Worm (Caenorhabditis elegans) whole organism, L2 larva: ENCODE results near the gene fbxa-164.
"Not testable (repeated sequence)": the region's sequence is repeated elsewhere in the genome, so short reads cannot be mapped to it uniquely, and the experiment has no call there.

Source experiments
- C34F6.9 ChIP-seq: fragments of 150-350 bp; optimal IDR thresholded peaks from 2 replicates; lab custom pipeline; 2014; ENCODE audit warnings: missing biosample characterization, missing genetic modification characterization
- F13H6.1 ChIP-seq: sonication (generic microtip); optimal IDR thresholded peaks from 2 replicates; lab custom pipeline; 2016; ENCODE audit warnings: missing genetic modification characterization, missing compliant biosample characterization
- R02D3.7 ChIP-seq: fragments of 150-350 bp; optimal IDR thresholded peaks from 2 replicates; lab custom pipeline; 2014; ENCODE audit warnings: missing biosample characterization, missing genetic modification characterization
- ZK546.5 ChIP-seq: sonication (generic microtip); optimal IDR thresholded peaks from 2 replicates; lab custom pipeline; 2017; ENCODE audit warnings: missing biosample characterization, missing genetic modification characterization
- alr-1 ChIP-seq: fragments of 150-350 bp; optimal IDR thresholded peaks from 2 replicates; lab custom pipeline; 2014; ENCODE audit warnings: missing biosample characterization, missing genetic modification characterization
- aly-2 ChIP-seq: fragments of 150-350 bp; optimal IDR thresholded peaks from 2 replicates; lab custom pipeline; 2014; ENCODE audit warnings: missing biosample characterization, missing genetic modification characterization
- ama-1 ChIP-seq: fragments of 150-350 bp; optimal IDR thresholded peaks from 2 replicates; lab custom pipeline; 2018; ENCODE audit warnings: inconsistent platforms
- blmp-1 ChIP-seq: sonication (generic microtip); optimal IDR thresholded peaks from 2 replicates; lab custom pipeline; 2017; ENCODE audit warnings: missing genetic modification characterization, mild to moderate bottlenecking, missing compliant biosample characterization, antibody characterized with exemption, moderate library complexity; ENCODE audit not compliant: insufficient read depth
- ceh-16 ChIP-seq: fragments of 150-350 bp; optimal IDR thresholded peaks from 2 replicates; lab custom pipeline; 2014; ENCODE audit warnings: missing biosample characterization, missing genetic modification characterization
- egl-27 ChIP-seq: sonication (generic microtip); optimal IDR thresholded peaks from 3 replicates; lab custom pipeline; 2017; ENCODE audit warnings: missing biosample characterization, missing genetic modification reagents, missing genetic modification characterization
- elt-1 ChIP-seq: fragments of 150-350 bp; optimal IDR thresholded peaks from 2 replicates; lab custom pipeline; 2014; ENCODE audit warnings: missing biosample characterization, missing genetic modification characterization
- elt-3 ChIP-seq: sonication (generic microtip); optimal IDR thresholded peaks from 2 replicates; lab custom pipeline; 2017; ENCODE audit warnings: missing biosample characterization, missing genetic modification characterization
- fos-1 ChIP-seq: fragments of 150-350 bp; optimal IDR thresholded peaks from 2 replicates; lab custom pipeline; 2014; ENCODE audit warnings: missing biosample characterization, missing genetic modification characterization
- lin-11 ChIP-seq: fragments of 150-350 bp; sonication (generic microtip); optimal IDR thresholded peaks from 2 replicates; lab custom pipeline; 2014; ENCODE audit warnings: missing biosample characterization, missing genetic modification characterization, inconsistent platforms, mixed read lengths
- lin-39 ChIP-seq: fragments of 150-350 bp; optimal IDR thresholded peaks from 2 replicates; lab custom pipeline; 2014; ENCODE audit warnings: missing biosample characterization, missing genetic modification reagents, missing genetic modification characterization
- lsy-2 ChIP-seq, 2 experiments: fragments of 150-350 bp in 1 of 2; sonication (generic microtip) in 1 of 2; optimal IDR thresholded peaks; 2 replicates each; lab custom pipeline; 2014 to 2017; ENCODE audit warnings: missing biosample characterization in 2 of 2, missing genetic modification characterization in 2 of 2
- mbf-1 ChIP-seq: sonication (generic microtip); optimal IDR thresholded peaks from 2 replicates; lab custom pipeline; 2017; ENCODE audit warnings: missing biosample characterization, missing genetic modification characterization
- mdl-1 ChIP-seq, 2 experiments: fragments of 150-350 bp in 1 of 2; sonication (generic microtip) in 1 of 2; optimal IDR thresholded peaks; 2 replicates each; lab custom pipeline; 2017; ENCODE audit warnings: missing biosample characterization in 2 of 2, missing genetic modification characterization in 2 of 2
- nhr-10 ChIP-seq: sonication (generic microtip); optimal IDR thresholded peaks from 2 replicates; lab custom pipeline; 2017; ENCODE audit warnings: missing biosample characterization, missing genetic modification characterization
- nhr-11 ChIP-seq: fragments of 150-350 bp; optimal IDR thresholded peaks from 2 replicates; lab custom pipeline; 2014; ENCODE audit warnings: missing biosample characterization, missing genetic modification characterization
- nhr-129 ChIP-seq: fragments of 150-350 bp; optimal IDR thresholded peaks from 2 replicates; lab custom pipeline; 2014; ENCODE audit warnings: missing biosample characterization, missing genetic modification characterization
- nhr-21 ChIP-seq: fragments of 150-350 bp; optimal IDR thresholded peaks from 2 replicates; lab custom pipeline; 2014; ENCODE audit warnings: missing biosample characterization, missing genetic modification characterization
- nhr-23 ChIP-seq: fragments of 150-350 bp; optimal IDR thresholded peaks from 2 replicates; lab custom pipeline; 2014; ENCODE audit warnings: missing biosample characterization, missing genetic modification reagents, missing genetic modification characterization
- nhr-237 ChIP-seq: fragments of 150-350 bp; optimal IDR thresholded peaks from 2 replicates; lab custom pipeline; 2014; ENCODE audit warnings: missing biosample characterization, missing genetic modification characterization
- nhr-25 ChIP-seq: fragments of 150-350 bp; sonication (generic microtip); optimal IDR thresholded peaks from 3 replicates; lab custom pipeline; 2014; ENCODE audit warnings: missing biosample characterization, missing genetic modification characterization
- nhr-6 ChIP-seq: fragments of 150-350 bp; optimal IDR thresholded peaks from 2 replicates; lab custom pipeline; 2014; ENCODE audit warnings: missing biosample characterization, missing genetic modification characterization
- nhr-77 ChIP-seq: fragments of 150-350 bp; optimal IDR thresholded peaks from 2 replicates; lab custom pipeline; 2014; ENCODE audit warnings: missing biosample characterization, missing genetic modification characterization
- peb-1 ChIP-seq: fragments of 150-350 bp; optimal IDR thresholded peaks from 2 replicates; lab custom pipeline; 2014; ENCODE audit warnings: missing biosample characterization, missing genetic modification characterization
- sem-4 ChIP-seq: fragments of 150-350 bp; optimal IDR thresholded peaks from 2 replicates; lab custom pipeline; 2014; ENCODE audit warnings: missing biosample characterization, missing genetic modification reagents, missing genetic modification characterization
- sma-9 ChIP-seq, 2 experiments: fragments of 150-350 bp in 1 of 2; sonication (generic microtip) in 1 of 2; optimal IDR thresholded peaks; 2 replicates each; lab custom pipeline; 2014 to 2016; ENCODE audit warnings: missing genetic modification characterization in 2 of 2, mild to moderate bottlenecking in 1 of 2, missing biosample characterization in 1 of 2, missing compliant biosample characterization in 1 of 2, missing genetic modification reagents in 1 of 2, moderate library complexity in 1 of 2
- snpc-4 ChIP-seq: fragments of 150-350 bp; optimal IDR thresholded peaks from 2 replicates; lab custom pipeline; 2014; ENCODE audit warnings: missing biosample characterization, missing genetic modification characterization
- unc-55 ChIP-seq: fragments of 150-350 bp; sonication (generic microtip); optimal IDR thresholded peaks from 3 replicates; lab custom pipeline; 2014; ENCODE audit warnings: missing biosample characterization, missing genetic modification reagents, missing genetic modification characterization
- unc-62 ChIP-seq: fragments of 150-350 bp; optimal IDR thresholded peaks from 2 replicates; lab custom pipeline; 2014; ENCODE audit warnings: missing biosample characterization, missing genetic modification reagents, missing genetic modification characterization
- zag-1 ChIP-seq: fragments of 150-350 bp; optimal IDR thresholded peaks from 2 replicates; lab custom pipeline; 2014; ENCODE audit warnings: missing biosample characterization, missing genetic modification characterization
- ztf-1 ChIP-seq: fragments of 200-800 bp; sonication (Bioruptor generic); conservative IDR thresholded peaks from 2 replicates; pipeline ENCODE4 v1.3.6; 2022; ENCODE audit warnings: missing genetic modification characterization, missing compliant biosample characterization
- ztf-11 ChIP-seq: sonication (generic microtip); optimal IDR thresholded peaks from 2 replicates; lab custom pipeline; 2017; ENCODE audit warnings: missing biosample characterization, missing genetic modification characterization

Gene fbxa-164

ce11 chrII:1613972-1614371 is at the start of gene fbxa-164:
TSS of gene fbxa-164 (minus strand) at chrII:1614072.
- TF ChIP-seq aly-2 (tag; lab: Kevin White, UChicago) (no peak), sem-4 (tag; lab: Kevin White, UChicago) (no peak), unc-62 (GFP tag; lab: Kevin White, UChicago) (no peak), mdl-1 (tag; optimal IDR thresholded peaks at IDR 0.05; lab: Kevin White, UChicago) (no peak), blmp-1 (tag; lab: Kevin White, UChicago) (no peak), nhr-237 (tag; lab: Kevin White, UChicago) (no peak), C34F6.9 (tag; lab: Kevin White, UChicago) (no peak), snpc-4 (tag; lab: Kevin White, UChicago) (no peak), nhr-23 (no peak), nhr-11 (tag; lab: Kevin White, UChicago) (no peak)

- TF ChIP-seq nhr-77 (tag; lab: Kevin White, UChicago) (no peak), sma-9 (GFP tag; optimal IDR thresholded peaks at IDR 0.05; lab: Kevin White, UChicago) (peak; percentile 52), sma-9 (tag; optimal IDR thresholded peaks at IDR 0.05; lab: Kevin White, UChicago) (no peak), nhr-6 (tag; lab: Kevin White, UChicago) (no peak), lin-39 (tag; lab: Kevin White, UChicago) (no peak), elt-3 (tag; lab: Kevin White, UChicago) (no peak), F13H6.1 (tag; lab: Kevin White, UChicago) (peak; percentile 74), fos-1 (tag; lab: Kevin White, UChicago) (peak; percentile 49), R02D3.7 (no peak), alr-1 (no peak), nhr-21 (tag; lab: Kevin White, UChicago) (no peak), unc-55 (GFP tag; lab: Kevin White, UChicago) (peak; percentile 24), nhr-10 (tag; lab: Kevin White, UChicago) (no peak), elt-1 (tag; lab: Kevin White, UChicago) (no peak), nhr-25 (no peak), nhr-129 (peak; percentile 11)
- TF ChIP-seq, all 48 proteins: peak for 5
Observed at ce11 chrII:1663516-1663915, 49.6 kb upstream of the fbxa-164 start, which contains the start of gene duxl-1. TSS of gene duxl-1 (plus strand) at chrII:1663699.

DNA sequence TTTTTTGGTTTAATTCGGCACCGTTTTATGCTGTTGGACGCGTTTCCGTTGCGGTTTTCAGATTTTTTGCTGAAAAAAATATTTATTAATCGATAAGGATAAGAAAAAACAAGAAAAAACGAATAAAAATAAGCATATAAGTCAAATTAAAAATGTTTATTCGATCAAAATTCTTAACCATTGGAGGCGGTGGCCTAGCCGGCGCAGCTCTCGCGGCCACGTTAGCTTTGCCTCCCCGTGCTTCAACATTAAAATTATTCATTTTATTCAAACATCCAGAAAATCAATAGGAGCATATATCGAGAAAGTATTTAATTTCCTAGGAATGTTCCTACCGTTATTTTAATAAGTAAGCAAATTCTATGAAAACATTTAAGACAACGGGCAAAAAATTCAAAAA is 49.0 kb upstream of the fbxa-164 start, which contains the start of gene ZC204.14:
Gene ZC204.14 (minus strand): TSS at position 69 of the 400 bp plus-strand sequence.
- TF ChIP-seq egl-27 (no peak), ZK546.5 (tag; lab: Kevin White, UChicago) (no peak), lsy-2 (tag; optimal IDR thresholded peaks at IDR 0.05; lab: Kevin White, UChicago) (peak in 1 of 2 experiments; percentile 41), nhr-25 (no peak)

- TF ChIP-seq lsy-2 (tag; optimal IDR thresholded peaks at IDR 0.05; lab: Kevin White, UChicago) = peak in 1 of 2 experiments; percentile 33
Observed at ce11 chrII:1661300-1661838, 47.5 kb upstream of the fbxa-164 start.

DNA sequence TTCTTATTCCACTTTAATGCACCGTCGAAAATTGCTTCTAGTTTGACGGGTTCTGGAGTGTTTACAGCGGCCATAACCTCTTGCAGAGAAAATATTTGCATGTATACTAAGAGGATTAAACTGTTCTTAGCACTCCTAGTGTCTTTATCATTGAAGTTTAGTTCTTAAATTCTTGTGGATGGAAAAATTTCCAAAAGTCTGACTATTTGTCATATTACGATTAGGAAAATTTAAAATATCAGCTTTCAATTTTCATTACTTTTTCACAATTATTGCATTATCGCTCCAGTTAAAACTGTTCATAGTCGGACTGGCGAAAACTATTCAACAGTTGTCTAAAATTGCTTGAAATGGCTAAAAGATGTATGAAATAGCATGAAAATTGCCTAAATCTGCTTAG is 47.0 kb upstream of the fbxa-164 start, which contains the start of gene ZC204.13:
Gene ZC204.13 (minus strand): TSS at position 101 of the 400 bp plus-strand sequence.
- not testable (repeated sequence) for TF ChIP-seq ztf-11 (tag; lab: Kevin White, UChicago); mbf-1; ama-1 (lab: Kevin White, UChicago)

ce11 chrII:1659729-1660128 is 45.9 kb upstream of the fbxa-164 start:
- peak; percentile 21 for TF ChIP-seq fos-1 (tag; lab: Kevin White, UChicago)

- TF ChIP-seq C34F6.9 (tag; lab: Kevin White, UChicago) = no peak
- TF ChIP-seq R02D3.7 = no peak
- no peak for TF ChIP-seq nhr-11 (tag; lab: Kevin White, UChicago)
- TF ChIP-seq nhr-129 = no peak
- TF ChIP-seq nhr-21 (tag; lab: Kevin White, UChicago) = no peak
- TF ChIP-seq zag-1 = no peak
- no peak for TF ChIP-seq nhr-10 (tag; lab: Kevin White, UChicago)
- TF ChIP-seq nhr-77 (tag; lab: Kevin White, UChicago) = no peak
- no peak for TF ChIP-seq alr-1
- TF ChIP-seq elt-1 (tag; lab: Kevin White, UChicago) = no peak
- TF ChIP-seq peb-1 (tag; lab: Kevin White, UChicago) = no peak
- TF ChIP-seq blmp-1 (tag; lab: Kevin White, UChicago) = no peak
- TF ChIP-seq lin-11 (tag; lab: Kevin White, UChicago) = no peak
- no peak for TF ChIP-seq ceh-16
- TF ChIP-seq nhr-25 = no peak
- no peak for TF ChIP-seq ZK546.5 (tag; lab: Kevin White, UChicago)
- no peak for TF ChIP-seq ztf-1 (GFP tag; lab: Robert Waterston, UW)
- TF ChIP-seq, all 48 proteins: peak for 0
Observed at ce11 chrII:1657202-1657601, 43.3 kb upstream of the fbxa-164 start, which contains the start of gene ZC204.12. TSS of gene ZC204.12 (minus strand) at chrII:1657302.
